Worm (Caenorhabditis elegans) whole organism, late embryonic: ENCODE data around the gene D2096.6.
A peak's percentile ranks its signal among the peaks of the same experiment; 100 is the strongest.

Source experiments
- C08G9.2 ChIP-seq: sonication (generic microtip); optimal IDR thresholded peaks from 2 replicates; lab custom pipeline; 2016; ENCODE audit warnings: mild to moderate bottlenecking, missing genetic modification characterization, moderate library complexity, missing compliant biosample characterization
- K02D7.2 ChIP-seq: sonication (generic microtip); optimal IDR thresholded peaks from 2 replicates; lab custom pipeline; 2017; ENCODE audit warnings: mild to moderate bottlenecking, missing genetic modification characterization, missing compliant biosample characterization
- ama-1 ChIP-seq: fragments of 150-350 bp; optimal IDR thresholded peaks from 2 replicates; lab custom pipeline; 2014
- ceh-18 ChIP-seq: sonication (generic microtip); optimal IDR thresholded peaks from 2 replicates; lab custom pipeline; 2016; ENCODE audit warnings: missing genetic modification characterization, missing compliant biosample characterization
- ceh-19 ChIP-seq: fragments of 200-800 bp; sonication (Bioruptor generic); optimal IDR thresholded peaks from 2 replicates; lab custom pipeline; 2018; ENCODE audit warnings: mild to moderate bottlenecking, missing genetic modification characterization, missing compliant biosample characterization
- ceh-24 ChIP-seq: sonication (generic microtip); optimal IDR thresholded peaks from 2 replicates; lab custom pipeline; 2016; ENCODE audit warnings: mild to moderate bottlenecking, missing genetic modification characterization, missing compliant biosample characterization
- ceh-30 ChIP-seq: fragments of 150-350 bp; optimal IDR thresholded peaks from 2 replicates; lab custom pipeline; 2014; ENCODE audit warnings: missing biosample characterization, missing genetic modification characterization
- ceh-45 ChIP-seq: fragments of 200-800 bp; sonication (Bioruptor generic); IDR thresholded peaks from 2 replicates; pipeline ENCODE4 v1.3.6; 2022; ENCODE audit warnings: missing genetic modification reagents, missing genetic modification characterization, missing compliant biosample characterization
- ceh-48 ChIP-seq: sonication (generic microtip); optimal IDR thresholded peaks from 2 replicates; lab custom pipeline; 2016; ENCODE audit warnings: missing genetic modification characterization, inconsistent platforms, missing compliant biosample characterization
- dve-1 ChIP-seq: sonication (generic microtip); optimal IDR thresholded peaks from 2 replicates; lab custom pipeline; 2017; ENCODE audit warnings: antibody characterized with exemption, mild to moderate bottlenecking, missing genetic modification characterization, missing compliant biosample characterization
- elt-2 ChIP-seq: sonication (generic microtip); optimal IDR thresholded peaks from 2 replicates; lab custom pipeline; 2016; ENCODE audit warnings: missing genetic modification reagents, missing genetic modification characterization, missing compliant biosample characterization
- eyg-1 ChIP-seq: sonication (generic microtip); optimal IDR thresholded peaks from 2 replicates; lab custom pipeline; 2016; ENCODE audit warnings: missing genotype, missing genetic modification characterization, missing compliant biosample characterization
- fkh-10 ChIP-seq: fragments of 150-350 bp; optimal IDR thresholded peaks from 2 replicates; lab custom pipeline; 2014; ENCODE audit warnings: missing biosample characterization, missing genetic modification reagents, missing genetic modification characterization
- fkh-6 ChIP-seq: sonication (generic microtip); optimal IDR thresholded peaks from 2 replicates; lab custom pipeline; 2016; ENCODE audit warnings: missing genetic modification characterization, missing compliant biosample characterization
- hlh-13 ChIP-seq: fragments of 200-800 bp; sonication (Bioruptor generic); optimal IDR thresholded peaks from 2 replicates; lab custom pipeline; 2018; ENCODE audit warnings: mild to moderate bottlenecking, missing genetic modification characterization, missing compliant biosample characterization
- hlh-6 ChIP-seq: sonication (generic microtip); optimal IDR thresholded peaks from 2 replicates; lab custom pipeline; 2016; ENCODE audit warnings: missing genotype, missing genetic modification characterization, missing compliant biosample characterization
- hlh-8 ChIP-seq: sonication (generic microtip); optimal IDR thresholded peaks from 2 replicates; lab custom pipeline; 2016; ENCODE audit warnings: missing genotype, missing genetic modification characterization, missing compliant biosample characterization
- lin-11 ChIP-seq: fragments of 200-800 bp; sonication (Bioruptor generic); optimal IDR thresholded peaks from 2 replicates; lab custom pipeline; 2018; ENCODE audit warnings: mild to moderate bottlenecking, missing genetic modification characterization, missing compliant biosample characterization
- madf-2 ChIP-seq: sonication (generic microtip); optimal IDR thresholded peaks from 2 replicates; lab custom pipeline; 2017; ENCODE audit warnings: missing genetic modification characterization, missing compliant biosample characterization
- nfya-1 ChIP-seq: sonication (generic microtip); optimal IDR thresholded peaks from 2 replicates; lab custom pipeline; 2017; ENCODE audit warnings: missing genetic modification characterization, mild to moderate bottlenecking, missing compliant biosample characterization, antibody characterized with exemption, moderate library complexity
- nhr-232 ChIP-seq: sonication (generic microtip); optimal IDR thresholded peaks from 2 replicates; lab custom pipeline; 2016; ENCODE audit warnings: missing genetic modification characterization, missing compliant biosample characterization
- odd-2 ChIP-seq: sonication (generic microtip); optimal IDR thresholded peaks from 2 replicates; lab custom pipeline; 2017; ENCODE audit warnings: antibody characterized with exemption, mild to moderate bottlenecking, missing genetic modification characterization, missing compliant biosample characterization
- pax-1 ChIP-seq: fragments of 150-350 bp; optimal IDR thresholded peaks from 2 replicates; lab custom pipeline; 2014; ENCODE audit warnings: missing biosample characterization, missing genetic modification characterization
- pha-2 ChIP-seq: sonication (generic microtip); optimal IDR thresholded peaks from 2 replicates; lab custom pipeline; 2017; ENCODE audit warnings: mild to moderate bottlenecking, missing genetic modification characterization, missing compliant biosample characterization
- pqm-1 ChIP-seq: sonication (generic microtip); optimal IDR thresholded peaks from 2 replicates; lab custom pipeline; 2016; ENCODE audit warnings: missing genetic modification characterization, missing compliant biosample characterization
- pros-1 ChIP-seq: fragments of 150-350 bp; optimal IDR thresholded peaks from 2 replicates; lab custom pipeline; 2014; ENCODE audit warnings: missing biosample characterization, missing genetic modification reagents, missing genetic modification characterization
- ref-2 ChIP-seq: sonication (generic microtip); optimal IDR thresholded peaks from 2 replicates; lab custom pipeline; 2016; ENCODE audit warnings: missing genetic modification characterization, missing compliant biosample characterization
- rnt-1 ChIP-seq: sonication (generic microtip); optimal IDR thresholded peaks from 2 replicates; lab custom pipeline; 2016; ENCODE audit warnings: missing genetic modification characterization, missing compliant biosample characterization
- sox-4 ChIP-seq: sonication (generic microtip); optimal IDR thresholded peaks from 2 replicates; lab custom pipeline; 2017; ENCODE audit warnings: mild to moderate bottlenecking, missing genetic modification characterization, inconsistent platforms, missing compliant biosample characterization
- tbx-2 ChIP-seq: sonication (generic microtip); optimal IDR thresholded peaks from 2 replicates; lab custom pipeline; 2016; ENCODE audit warnings: missing genetic modification characterization, missing compliant biosample characterization
- tbx-7 ChIP-seq: sonication (generic microtip); optimal IDR thresholded peaks from 2 replicates; lab custom pipeline; 2016; ENCODE audit warnings: missing genotype, missing genetic modification characterization, missing compliant biosample characterization
- ttx-3 ChIP-seq: sonication (generic microtip); optimal IDR thresholded peaks from 2 replicates; lab custom pipeline; 2016; ENCODE audit warnings: missing genetic modification reagents, missing genetic modification characterization, missing compliant biosample characterization
- unc-42 ChIP-seq: sonication (generic microtip); optimal IDR thresholded peaks from 2 replicates; lab custom pipeline; 2016; ENCODE audit warnings: missing genotype, missing genetic modification characterization, missing compliant biosample characterization
- unc-55 ChIP-seq: sonication (generic microtip); optimal IDR thresholded peaks from 2 replicates; lab custom pipeline; 2017; ENCODE audit warnings: missing biosample characterization, missing genetic modification reagents, missing genetic modification characterization
- unc-86 ChIP-seq: sonication (generic microtip); optimal IDR thresholded peaks from 2 replicates; lab custom pipeline; 2016; ENCODE audit warnings: missing genetic modification characterization, missing compliant biosample characterization
- zip-5 ChIP-seq: sonication (generic microtip); optimal IDR thresholded peaks from 2 replicates; lab custom pipeline; 2016; ENCODE audit warnings: missing genetic modification characterization, missing compliant biosample characterization
- ztf-16 ChIP-seq: sonication (generic microtip); optimal IDR thresholded peaks from 2 replicates; lab custom pipeline; 2017; ENCODE audit warnings: missing genetic modification characterization, missing compliant biosample characterization

Gene D2096.6

DNA sequence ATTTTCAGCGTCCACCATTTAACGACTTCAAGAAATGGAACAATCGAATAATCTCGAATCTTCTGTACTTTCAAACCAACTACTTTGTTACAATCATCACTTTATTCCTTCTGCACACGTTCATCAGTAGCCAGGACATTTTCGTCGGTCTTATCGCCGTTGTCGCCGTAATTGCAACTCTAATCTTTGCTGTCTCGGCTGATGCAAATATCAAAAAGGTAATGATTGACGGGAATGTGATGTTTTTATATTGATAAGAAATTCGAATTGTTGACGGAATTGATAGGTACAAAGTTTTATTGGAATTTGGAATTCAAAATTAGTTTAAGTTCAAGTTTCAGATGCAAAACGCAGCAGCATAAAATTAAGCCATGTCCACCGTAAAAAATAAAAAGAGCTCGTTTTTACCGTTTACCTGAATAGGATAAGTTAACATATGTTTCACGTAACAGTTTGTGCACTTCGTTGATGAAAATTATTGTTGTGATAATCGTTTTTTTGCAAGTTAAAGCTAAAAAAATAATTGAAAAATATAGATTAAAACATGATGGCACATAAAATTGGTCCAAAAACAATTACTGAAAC is 11.3 kb upstream of the D2096.6 start:
- TF ChIP-seq ceh-24 (tag; lab: Kevin White, UChicago), result no peak
- TF ChIP-seq elt-2 (tag; lab: Kevin White, UChicago), result peak; percentile 87
- TF ChIP-seq, all 69 proteins: peak for 1

DNA sequence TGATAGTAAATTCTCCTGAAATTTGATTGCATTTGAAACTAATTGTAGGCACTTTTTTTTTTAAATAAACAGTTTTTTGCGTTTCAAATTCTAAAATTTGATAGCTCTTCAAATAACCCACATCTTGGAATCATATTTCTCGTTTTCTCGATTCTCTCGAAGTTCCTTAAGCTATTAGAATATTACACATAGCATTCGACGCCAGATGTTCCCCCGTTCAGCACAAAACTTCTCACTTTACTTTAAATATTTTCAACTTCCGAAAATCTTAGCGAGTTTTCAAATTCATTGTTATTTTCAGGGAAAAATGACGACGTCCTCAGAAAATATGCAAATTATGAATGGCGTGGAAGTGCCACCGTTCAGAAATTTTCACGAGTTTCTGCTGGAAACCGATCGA is 10.6 kb upstream of the D2096.6 start, which contains the start of gene praf-3:
Gene praf-3, plus strand, starts transcription at position 301 of the 400 bp plus-strand sequence.
- TF ChIP-seq hlh-13 (GFP tag; lab: Kevin White, UChicago), result no peak
- TF ChIP-seq tbx-7 (tag; lab: Kevin White, UChicago), result no peak
- TF ChIP-seq zip-5, result no peak
- TF ChIP-seq unc-86 (tag; lab: Kevin White, UChicago), result no peak
- TF ChIP-seq fkh-6 (tag; lab: Kevin White, UChicago), result no peak
- TF ChIP-seq ceh-18 (tag; lab: Kevin White, UChicago), result no peak
- TF ChIP-seq tbx-2, result no peak
- no peak for TF ChIP-seq ceh-48 (tag; lab: Kevin White, UChicago)
- TF ChIP-seq ceh-45, result no peak

- TF ChIP-seq dve-1 (tag; lab: Kevin White, UChicago) (no peak), elt-2 (tag; lab: Kevin White, UChicago) (peak; percentile 11), nfya-1 (tag; lab: Kevin White, UChicago) (peak; percentile 40), ama-1 (lab: Kevin White, UChicago) (no peak)
These were observed 10.2 kb upstream of the D2096.6 start, which contains the start of gene nap-1 for ce11 chrIV:8379278-8379677. Gene nap-1 (minus strand): TSS chrIV:8379319.

ce11 chrIV:8378280-8378679 is 9.2 kb upstream of the D2096.6 start:
- no peak for TF ChIP-seq K02D7.2 (tag; lab: Kevin White, UChicago)
- no peak for TF ChIP-seq tbx-2
- no peak for TF ChIP-seq fkh-10 (GFP tag; lab: Kevin White, UChicago)
- TF ChIP-seq zip-5, result no peak
- no peak for TF ChIP-seq C08G9.2 (tag; lab: Kevin White, UChicago)
- no peak for TF ChIP-seq hlh-6 (tag; lab: Kevin White, UChicago)
- no peak for TF ChIP-seq pax-1 (tag; lab: Kevin White, UChicago)
- TF ChIP-seq eyg-1 (tag; lab: Kevin White, UChicago), result no peak
- TF ChIP-seq lin-11 (tag; lab: Kevin White, UChicago), result no peak
- TF ChIP-seq ceh-30 (tag; lab: Kevin White, UChicago), result no peak

DNA sequence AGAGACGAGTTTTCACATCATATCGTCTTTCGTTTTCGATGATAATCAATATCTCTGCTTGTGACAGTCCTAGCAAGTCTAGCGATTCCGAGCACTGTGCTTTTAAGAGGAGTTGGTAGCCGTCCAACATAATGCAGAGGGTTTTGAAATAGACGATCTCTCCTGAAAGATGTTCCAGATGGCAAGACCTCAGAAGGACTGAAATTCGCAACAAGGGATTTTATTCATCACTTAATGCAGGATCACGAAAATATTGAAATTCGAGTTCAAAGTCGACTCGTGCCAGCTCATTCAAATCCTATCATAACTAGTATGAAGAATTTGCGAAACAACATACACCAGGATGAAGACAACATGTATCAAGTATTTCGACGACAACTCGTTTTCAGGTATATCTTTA is 8.5 kb upstream of the D2096.6 start, which contains the start of gene D2096.7:
Gene D2096.7, minus strand, starts transcription at position 130 of the 400 bp plus-strand sequence.
- TF ChIP-seq rnt-1 (tag; lab: Kevin White, UChicago), result no peak
- no peak for TF ChIP-seq pqm-1 (tag; lab: Kevin White, UChicago)
- no peak for TF ChIP-seq ceh-19 (GFP tag; lab: Kevin White, UChicago)
- no peak for TF ChIP-seq lin-11 (tag; lab: Kevin White, UChicago)
- TF ChIP-seq madf-2 (tag; lab: Kevin White, UChicago), result no peak

DNA sequence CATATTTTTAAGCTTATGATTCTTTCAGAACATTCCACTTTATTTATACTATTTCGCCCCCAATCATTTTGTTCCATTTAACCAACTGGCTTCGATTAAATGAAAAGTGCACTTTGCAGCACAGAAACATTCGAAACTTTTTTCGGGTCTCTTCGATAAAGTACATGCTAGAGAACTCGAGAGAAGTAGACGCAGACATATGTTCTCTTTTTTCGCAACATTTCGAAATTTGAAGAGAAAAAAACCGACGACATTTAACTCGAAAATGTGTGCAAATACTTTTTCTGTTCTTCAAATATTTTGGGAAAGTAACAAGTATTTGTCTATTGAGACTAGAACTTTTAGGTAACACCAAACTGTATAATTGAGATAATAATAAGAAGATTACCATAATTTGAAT is 7.9 kb upstream of the D2096.6 start:
- TF ChIP-seq ttx-3, result no peak
- no peak for TF ChIP-seq unc-42 (tag; lab: Kevin White, UChicago)
- no peak for TF ChIP-seq odd-2 (tag; lab: Kevin White, UChicago)
- TF ChIP-seq C08G9.2 (tag; lab: Kevin White, UChicago), result no peak
- TF ChIP-seq ref-2 (tag; lab: Kevin White, UChicago), result no peak
- TF ChIP-seq unc-55, result no peak
- TF ChIP-seq pha-2 (tag; lab: Kevin White, UChicago), result no peak
- TF ChIP-seq hlh-8, result no peak
- TF ChIP-seq sox-4 (tag; lab: Kevin White, UChicago), result no peak
- TF ChIP-seq madf-2 (tag; lab: Kevin White, UChicago), result no peak
- no peak for TF ChIP-seq nhr-232
- TF ChIP-seq ceh-18 (tag; lab: Kevin White, UChicago), result no peak
- TF ChIP-seq ceh-48 (tag; lab: Kevin White, UChicago), result no peak
- no peak for TF ChIP-seq eyg-1 (tag; lab: Kevin White, UChicago)
- no peak for TF ChIP-seq ztf-16 (tag; lab: Kevin White, UChicago)
- TF ChIP-seq ceh-24 (tag; lab: Kevin White, UChicago), result no peak
- TF ChIP-seq pros-1 (tag; lab: Kevin White, UChicago), result no peak
- TF ChIP-seq, all 69 proteins: peak for 0
